Fruit fly (Drosophila melanogaster) whole organism, prepupa: Measurements from ENCODE around the gene Rab14.

Experiments
- CG10669 ChIP-seq: fragments of 200-800 bp; sonication (Bioruptor generic); optimal IDR thresholded peaks from 3 replicates; lab custom pipeline; 2018; ENCODE audit warnings: missing biosample characterization, mild to moderate bottlenecking, missing genetic modification characterization, moderate library complexity
- CG1621 ChIP-seq: fragments of 200-800 bp; sonication (Bioruptor generic); optimal IDR thresholded peaks from 3 replicates; lab custom pipeline; 2018; ENCODE audit warnings: missing biosample characterization, mild to moderate bottlenecking, missing genetic modification characterization
- CG8119 ChIP-seq: fragments of 200-800 bp; sonication (Bioruptor generic); IDR thresholded peaks from 3 replicates; pipeline ENCODE4 v1.3.6; 2022; ENCODE audit warnings: missing biosample characterization, missing genetic modification characterization
- Ets21C ChIP-seq: fragments of 200-800 bp; sonication (Bioruptor generic); optimal IDR thresholded peaks from 3 replicates; lab custom pipeline; 2016; ENCODE audit warnings: missing biosample characterization, missing genetic modification characterization
- acj6 ChIP-seq: fragments of 200-800 bp; sonication (Bioruptor generic); optimal IDR thresholded peaks from 3 replicates; lab custom pipeline; 2016; ENCODE audit warnings: missing biosample characterization, missing genetic modification characterization
- fd85E ChIP-seq: fragments of 200-800 bp; sonication (Bioruptor generic); optimal IDR thresholded peaks from 3 replicates; lab custom pipeline; 2016; ENCODE audit warnings: missing biosample characterization, missing genetic modification characterization
- fkh ChIP-seq: fragments of 200-800 bp; sonication (Bioruptor generic); optimal IDR thresholded peaks from 3 replicates; lab custom pipeline; 2017; ENCODE audit warnings: missing biosample characterization, mild to moderate bottlenecking, missing genetic modification characterization, moderate library complexity
- pdm3 ChIP-seq: fragments of 200-800 bp; sonication (Bioruptor generic); optimal IDR thresholded peaks from 3 replicates; lab custom pipeline; 2016; ENCODE audit warnings: missing biosample characterization, missing genetic modification characterization
- salr ChIP-seq, 2 experiments: fragments of 200-800 bp; sonication (Bioruptor generic); optimal IDR thresholded peaks; 3 replicates each; lab custom pipeline; 2016 to 2018; ENCODE audit warnings: missing biosample characterization in 2 of 2, missing genetic modification characterization in 2 of 2, mild to moderate bottlenecking in 1 of 2
- svp ChIP-seq: fragments of 200-800 bp; sonication (Bioruptor generic); peaks from one replicate; lab custom pipeline; 2016; ENCODE audit warnings: missing biosample characterization, missing genetic modification characterization

- no peak for TF ChIP-seq Ets21C (GFP tag; lab: Kevin White, UChicago)
- TF ChIP-seq salr (GFP tag; optimal IDR thresholded peaks at IDR 0.05; lab: Kevin White, UChicago) = no peak
- TF ChIP-seq svp (GFP tag; lab: Kevin White, UChicago) = no peak
- no peak for TF ChIP-seq fd85E
- no peak for TF ChIP-seq acj6 (GFP tag; lab: Kevin White, UChicago)
- no peak for TF ChIP-seq CG10669
- no peak for TF ChIP-seq fkh (GFP tag; lab: Kevin White, UChicago)
- TF ChIP-seq CG1621 (tag; lab: Kevin White, UChicago) = no peak
- TF ChIP-seq pdm3 = no peak
- TF ChIP-seq CG8119 (GFP tag; lab: Robert Waterston, UW) = no peak
Observed at dm6 chr2L:14374024-14374423, 19.1 kb downstream of the Rab14 start.
